Fruit fly (Drosophila melanogaster): ENCODE data around the gene CG12502.
A peak's percentile ranks its signal among the peaks of the same experiment; 100 is the strongest.

The CG12502 gene

DNA sequence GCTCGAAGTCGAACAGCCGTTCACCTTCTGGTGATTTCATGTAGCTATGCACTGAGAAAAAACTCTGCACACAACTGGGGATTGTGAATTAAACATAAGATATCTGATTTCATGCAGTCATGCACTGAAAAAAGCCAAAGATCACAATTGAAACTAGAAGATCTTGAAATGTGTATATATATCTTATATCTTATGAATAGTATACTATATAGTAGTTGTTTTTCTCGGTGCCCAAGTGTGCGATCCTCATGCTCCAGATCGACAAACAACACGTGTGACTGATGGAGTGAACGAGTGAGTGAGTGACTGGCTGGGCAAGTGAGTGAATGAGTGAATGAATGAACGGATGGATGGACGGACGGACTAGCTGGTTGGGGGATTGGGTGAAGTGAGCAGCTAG lies 43.2 kb upstream of the CG12502 start (continued):
- TF ChIP-seq toy (GFP tag; IDR thresholded peaks at IDR 0.05) = no peak
- TF ChIP-seq CG14014 (GFP tag; IDR thresholded peaks at IDR 0.05) = peak; percentile 45; the same call in 1 of the 2 replicates
- no peak for TF ChIP-seq tll (GFP tag; optimal IDR thresholded peaks at IDR 0.05)
- TF ChIP-seq CG15479 (GFP tag; optimal IDR thresholded peaks at IDR 0.05) = no peak
- no peak for TF ChIP-seq mld (GFP tag; IDR thresholded peaks at IDR 0.05; ENCODE audit: partially characterized antibody)
- no peak for TF ChIP-seq GATAe (GFP tag; conservative IDR thresholded peaks at IDR 0.05)
- peak; percentile 44 for TF ChIP-seq Nf-YB (GFP tag; optimal IDR thresholded peaks at IDR 0.05)
- TF ChIP-seq CG9437 (GFP tag; optimal IDR thresholded peaks at IDR 0.05) = peak; percentile 32
- TF ChIP-seq lola (GFP tag; optimal IDR thresholded peaks at IDR 0.05) = peak in 1 of 3 experiments; percentile 55
- peak; percentile 62 for TF ChIP-seq Max (GFP tag; optimal IDR thresholded peaks at IDR 0.05)
- TF ChIP-seq CG4360 (GFP tag; IDR thresholded peaks at IDR 0.05) = peak; percentile 58
- no peak for TF ChIP-seq CG10565 (GFP tag; optimal IDR thresholded peaks at IDR 0.05)
- TF ChIP-seq CG1233 (GFP tag; optimal IDR thresholded peaks at IDR 0.05) = peak; percentile 59
- peak; percentile 24 for TF ChIP-seq Lhr (GFP tag; optimal IDR thresholded peaks at IDR 0.05)
- TF ChIP-seq Taf1 (GFP tag; IDR thresholded peaks at IDR 0.05) = no peak
- peak; percentile 60 for TF ChIP-seq Spps (tag; optimal IDR thresholded peaks at IDR 0.05)
- peak; percentile 21 for TF ChIP-seq cato (GFP tag; optimal IDR thresholded peaks at IDR 0.05; ENCODE audit: borderline replicate concordance)
- TF ChIP-seq pb (GFP tag; optimal IDR thresholded peaks at IDR 0.05) = no peak
- peak; percentile 72 for TF ChIP-seq esg (GFP tag; conservative IDR thresholded peaks at IDR 0.05)
- TF ChIP-seq Optix (GFP tag; IDR thresholded peaks at IDR 0.05) = 0 out of 3 replicates have a peak, but pooled peaks have one; percentile 10
- TF ChIP-seq CG5245 (GFP tag; optimal IDR thresholded peaks at IDR 0.05) = peak; percentile 50
- TF ChIP-seq Sry-δ (GFP tag; optimal IDR thresholded peaks at IDR 0.05) = no peak
- TF ChIP-seq fru (optimal IDR thresholded peaks at IDR 0.05) = no peak
- peak; percentile 13 for TF ChIP-seq CG11398 (GFP tag; optimal IDR thresholded peaks at IDR 0.05)
- TF ChIP-seq insv (GFP tag; optimal IDR thresholded peaks at IDR 0.05) = no peak
- peak; percentile 14 for TF ChIP-seq tx (GFP tag; optimal IDR thresholded peaks at IDR 0.05)
- TF ChIP-seq Scr (GFP tag; IDR thresholded peaks at IDR 0.05; ENCODE audit: partially characterized antibody) = no peak
- TF ChIP-seq CG4424 (GFP tag; optimal IDR thresholded peaks at IDR 0.05) = peak; percentile 79
- peak; percentile 83 for TF ChIP-seq fd96Cb (tag; optimal IDR thresholded peaks at IDR 0.05)
- TF ChIP-seq CG12942 (GFP tag; optimal IDR thresholded peaks at IDR 0.05) = no peak
- no peak for TF ChIP-seq CG13287 (GFP tag; IDR thresholded peaks at IDR 0.05; ENCODE audit: partially characterized antibody)
- TF ChIP-seq CG10321 (GFP tag; IDR thresholded peaks at IDR 0.05) = 0 out of 2 replicates have a peak, but pooled peaks have one; percentile 16
- TF ChIP-seq bowl (GFP tag; IDR thresholded peaks at IDR 0.05) = peak; percentile 22; the same call in 1 of the 2 replicates
- no peak for TF ChIP-seq Lpt (GFP tag; optimal IDR thresholded peaks at IDR 0.05)
- TF ChIP-seq dmrt11E (tag; optimal IDR thresholded peaks at IDR 0.05) = peak; percentile 31
- no peak for TF ChIP-seq CkIIα-i1 (GFP tag; IDR thresholded peaks at IDR 0.05)
- TF ChIP-seq oc (tag; optimal IDR thresholded peaks at IDR 0.05) = no peak
- peak; percentile 54 for TF ChIP-seq CG4404 (GFP tag; IDR thresholded peaks at IDR 0.05)
- TF ChIP-seq H2.0 (GFP tag; IDR thresholded peaks at IDR 0.05) = peak; percentile 48; the same call in 1 of the 2 replicates
- TF ChIP-seq ash1 (GFP tag; optimal IDR thresholded peaks at IDR 0.05) = no peak
- no peak for TF ChIP-seq psq (GFP tag; optimal IDR thresholded peaks at IDR 0.05)
- no peak; the same call in 2 of the 3 replicates for TF ChIP-seq CG11093 (GFP tag; IDR thresholded peaks at IDR 0.05)
- no peak for TF ChIP-seq sqz (GFP tag; optimal IDR thresholded peaks at IDR 0.05)
- peak; percentile 17 for TF ChIP-seq HLH54F (GFP tag; optimal IDR thresholded peaks at IDR 0.05)
- TF ChIP-seq bab2 (GFP tag; optimal IDR thresholded peaks at IDR 0.05) = peak; percentile 38
- peak; percentile 73; the same call in 2 of the 3 replicates for TF ChIP-seq ken (GFP tag; IDR thresholded peaks at IDR 0.05)
- TF ChIP-seq CG4820 (GFP tag; optimal IDR thresholded peaks at IDR 0.05) = peak; percentile 82
- peak; percentile 89 for TF ChIP-seq vvl (GFP tag; IDR thresholded peaks at IDR 0.05)
- peak; percentile 84 for TF ChIP-seq z (GFP tag; IDR thresholded peaks at IDR 0.05)
- peak; percentile 56 for TF ChIP-seq CG4707 (GFP tag; optimal IDR thresholded peaks at IDR 0.05)
- TF ChIP-seq CG4617 (GFP tag; optimal IDR thresholded peaks at IDR 0.05; ENCODE audit: borderline replicate concordance) = no peak
